Worm (Caenorhabditis elegans) whole organism, L1 larva: ENCODE data around the gene mdt-15.

Experiments
- alr-1 ChIP-seq: fragments of 200-800 bp; sonication (Bioruptor generic); optimal IDR thresholded peaks from 2 replicates; lab custom pipeline; 2018; ENCODE audit warnings: borderline replicate concordance, mild to moderate bottlenecking, missing genetic modification characterization, missing compliant biosample characterization
- fos-1 ChIP-seq: fragments of 150-350 bp; optimal IDR thresholded peaks from 2 replicates; lab custom pipeline; 2014; ENCODE audit warnings: missing biosample characterization, missing genetic modification characterization
- mdl-1 ChIP-seq, 2 experiments: fragments of 150-350 bp; optimal IDR thresholded peaks; 2 replicates each; lab custom pipeline; 2014 to 2017; ENCODE audit warnings: missing biosample characterization in 2 of 2, missing genetic modification characterization in 2 of 2, inconsistent platforms in 1 of 2

DNA sequence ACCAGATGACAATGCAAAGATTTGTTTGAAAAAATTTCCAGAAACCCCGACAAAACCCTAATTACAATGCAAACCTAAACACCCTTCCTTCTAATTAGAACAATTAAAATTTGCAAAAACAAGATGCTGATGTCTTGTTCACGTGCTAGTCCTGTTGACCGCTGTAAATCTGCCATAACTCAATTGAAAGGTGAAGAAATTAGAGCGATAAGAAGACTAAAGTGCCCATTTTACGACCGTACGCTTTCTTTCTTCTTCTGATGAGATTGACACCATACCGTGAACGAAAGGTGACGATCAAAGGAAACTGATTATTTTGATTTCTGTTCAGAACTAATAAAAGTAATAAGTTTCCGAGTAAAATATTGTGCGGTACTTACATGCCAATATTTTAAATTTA is 20.1 kb downstream of the mdt-15 start:
- TF ChIP-seq alr-1 (no peak), mdl-1 (tag; optimal IDR thresholded peaks at IDR 0.05; lab: Kevin White, UChicago) (no peak), fos-1 (tag; lab: Kevin White, UChicago) (no peak)
